Fruit fly (Drosophila melanogaster) whole organism, prepupa: ENCODE results near the gene CG33764.

Experiments
- Blimp-1 ChIP-seq: fragments of 200-800 bp; sonication (Bioruptor generic); optimal IDR thresholded peaks from 3 replicates; lab custom pipeline; 2017; ENCODE audit warnings: missing biosample characterization, missing genetic modification characterization, mild to moderate bottlenecking, moderate library complexity, missing genetic modification reagents
- CG10669 ChIP-seq: fragments of 200-800 bp; sonication (Bioruptor generic); optimal IDR thresholded peaks from 3 replicates; lab custom pipeline; 2018; ENCODE audit warnings: missing biosample characterization, mild to moderate bottlenecking, missing genetic modification characterization, moderate library complexity
- CG11762 ChIP-seq: fragments of 200-800 bp; sonication (Bioruptor generic); optimal IDR thresholded peaks from 3 replicates; lab custom pipeline; 2016; ENCODE audit warnings: missing biosample characterization, missing genetic modification characterization; ENCODE audit not compliant: insufficient read depth
- CG15336 ChIP-seq: fragments of 200-800 bp; sonication (Bioruptor generic); IDR thresholded peaks from 2 replicates; pipeline ENCODE4 v1.3.6; 2022; ENCODE audit warnings: missing biosample characterization, missing genetic modification characterization
- CG16779 ChIP-seq: fragments of 200-800 bp; sonication (Bioruptor generic); optimal IDR thresholded peaks from 3 replicates; lab custom pipeline; 2017; ENCODE audit warnings: missing biosample characterization, mild to moderate bottlenecking, missing genetic modification characterization
- CG3032 ChIP-seq: fragments of 200-800 bp; optimal IDR thresholded peaks from 2 replicates; lab custom pipeline; 2019; ENCODE audit warnings: missing biosample characterization, mild to moderate bottlenecking, missing genetic modification characterization, moderate library complexity
- CG32006 ChIP-seq: fragments of 200-800 bp; sonication (Bioruptor generic); optimal IDR thresholded peaks from 3 replicates; lab custom pipeline; 2017; ENCODE audit warnings: missing biosample characterization, mild to moderate bottlenecking, missing genetic modification characterization
- CG4318 ChIP-seq: fragments of 200-800 bp; sonication (Bioruptor generic); optimal IDR thresholded peaks from 3 replicates; lab custom pipeline; 2017; ENCODE audit warnings: missing biosample characterization, mild to moderate bottlenecking, missing genetic modification characterization
- CG6163 ChIP-seq: fragments of 200-800 bp; sonication (Bioruptor generic); IDR thresholded peaks from 3 replicates; pipeline ENCODE4 v1.3.6; 2022; ENCODE audit warnings: missing biosample characterization, missing genetic modification characterization
- CG6276 ChIP-seq: fragments of 200-800 bp; sonication (Bioruptor generic); optimal IDR thresholded peaks from 2 replicates; lab custom pipeline; 2017; ENCODE audit warnings: missing biosample characterization, mild to moderate bottlenecking, missing genetic modification characterization
- CG6808 ChIP-seq: fragments of 200-800 bp; sonication (Bioruptor generic); optimal IDR thresholded peaks from 3 replicates; lab custom pipeline; 2017; ENCODE audit warnings: missing biosample characterization, missing genetic modification characterization, mild to moderate bottlenecking, moderate library complexity, missing genetic modification reagents
- CG6854 ChIP-seq: fragments of 200-800 bp; sonication (Bioruptor generic); optimal IDR thresholded peaks from 2 replicates; lab custom pipeline; 2017; ENCODE audit warnings: missing biosample characterization, mild to moderate bottlenecking, missing genetic modification characterization
- CG7368 ChIP-seq: fragments of 200-800 bp; sonication (Bioruptor generic); optimal IDR thresholded peaks from 3 replicates; lab custom pipeline; 2016; ENCODE audit warnings: missing biosample characterization, missing genetic modification characterization
- CG8119 ChIP-seq: fragments of 200-800 bp; sonication (Bioruptor generic); IDR thresholded peaks from 3 replicates; pipeline ENCODE4 v1.3.6; 2022; ENCODE audit warnings: missing biosample characterization, missing genetic modification characterization
- CG8319 ChIP-seq: fragments of 200-800 bp; sonication (Bioruptor generic); optimal IDR thresholded peaks from 3 replicates; lab custom pipeline; 2016; ENCODE audit warnings: missing biosample characterization, missing genetic modification characterization
- CG8632 ChIP-seq: fragments of 200-800 bp; sonication (Bioruptor generic); optimal IDR thresholded peaks from 3 replicates; lab custom pipeline; 2016; ENCODE audit warnings: missing biosample characterization, missing genetic modification characterization
- CG9139 ChIP-seq: fragments of 200-800 bp; sonication (Bioruptor generic); optimal IDR thresholded peaks from 3 replicates; lab custom pipeline; 2017; ENCODE audit warnings: missing biosample characterization, mild to moderate bottlenecking, missing genetic modification characterization
- Eip75B ChIP-seq: fragments of 200-800 bp; sonication (Bioruptor generic); optimal IDR thresholded peaks from 3 replicates; lab custom pipeline; 2016; ENCODE audit warnings: missing biosample characterization, missing genetic modification characterization
- Eip78C ChIP-seq: fragments of 200-800 bp; sonication (Bioruptor generic); peaks from one replicate; lab custom pipeline; 2016; ENCODE audit warnings: missing biosample characterization, missing genetic modification characterization
- Eip93F ChIP-seq: fragments of 200-800 bp; sonication (Bioruptor generic); optimal IDR thresholded peaks from 2 replicates; lab custom pipeline; 2016; ENCODE audit warnings: missing biosample characterization, mild to moderate bottlenecking, missing genetic modification characterization
- Ets21C ChIP-seq: fragments of 200-800 bp; sonication (Bioruptor generic); optimal IDR thresholded peaks from 3 replicates; lab custom pipeline; 2016; ENCODE audit warnings: missing biosample characterization, missing genetic modification characterization
- Ets96B ChIP-seq: fragments of 200-800 bp; optimal IDR thresholded peaks from 2 replicates; lab custom pipeline; 2019; ENCODE audit warnings: missing biosample characterization, mild to moderate bottlenecking, missing genetic modification characterization, moderate library complexity
- Gug ChIP-seq: fragments of 200-800 bp; sonication (Bioruptor generic); IDR thresholded peaks from 2 replicates; pipeline ENCODE4 v1.3.6; 2022; ENCODE audit warnings: missing biosample characterization, missing genetic modification characterization
- Hr38 ChIP-seq: sonication (Bioruptor generic); optimal IDR thresholded peaks from 2 replicates; lab custom pipeline; 2016; ENCODE audit warnings: missing biosample characterization, missing genetic modification characterization
- Hr4 ChIP-seq: fragments of 200-800 bp; sonication (Bioruptor generic); optimal IDR thresholded peaks from 3 replicates; lab custom pipeline; 2016; ENCODE audit warnings: missing biosample characterization, missing genetic modification characterization
- Lpt ChIP-seq: fragments of 200-800 bp; sonication (Bioruptor generic); optimal IDR thresholded peaks from 3 replicates; lab custom pipeline; 2016; ENCODE audit warnings: missing biosample characterization, missing genetic modification characterization
- Met ChIP-seq: fragments of 200-800 bp; sonication (Bioruptor generic); optimal IDR thresholded peaks from 3 replicates; lab custom pipeline; 2016; ENCODE audit warnings: missing biosample characterization, missing genetic modification characterization
- OdsH ChIP-seq: fragments of 200-800 bp; sonication (Bioruptor generic); optimal IDR thresholded peaks from 3 replicates; lab custom pipeline; 2016; ENCODE audit warnings: missing biosample characterization, missing genetic modification characterization
- Smox ChIP-seq: fragments of 200-800 bp; sonication (Bioruptor generic); optimal IDR thresholded peaks from 3 replicates; lab custom pipeline; 2016; ENCODE audit warnings: missing biosample characterization, missing genetic modification characterization
- Sox102F ChIP-seq: fragments of 200-800 bp; sonication (Bioruptor generic); optimal IDR thresholded peaks from 2 replicates; lab custom pipeline; 2016; ENCODE audit warnings: missing biosample characterization, mild to moderate bottlenecking, missing genetic modification characterization
- Sox14 ChIP-seq: fragments of 200-800 bp; sonication (Bioruptor generic); optimal IDR thresholded peaks from 3 replicates; lab custom pipeline; 2016; ENCODE audit warnings: missing biosample characterization, missing genetic modification characterization
- Sox15 ChIP-seq: fragments of 200-800 bp; sonication (Bioruptor generic); optimal IDR thresholded peaks from 3 replicates; lab custom pipeline; 2016; ENCODE audit warnings: missing biosample characterization, missing genetic modification characterization
- acj6 ChIP-seq: fragments of 200-800 bp; sonication (Bioruptor generic); optimal IDR thresholded peaks from 3 replicates; lab custom pipeline; 2016; ENCODE audit warnings: missing biosample characterization, missing genetic modification characterization
- dac ChIP-seq: fragments of 200-800 bp; sonication (Bioruptor generic); optimal IDR thresholded peaks from 2 replicates; lab custom pipeline; 2017; ENCODE audit warnings: missing biosample characterization, mild to moderate bottlenecking, missing genetic modification characterization
- dsx ChIP-seq: fragments of 200-800 bp; optimal IDR thresholded peaks from 3 replicates; lab custom pipeline; 2019; ENCODE audit warnings: missing biosample characterization, mild to moderate bottlenecking, missing genetic modification characterization, moderate library complexity; ENCODE audit not compliant: poor library complexity, severe bottlenecking
- eg ChIP-seq: fragments of 200-800 bp; sonication (Bioruptor generic); IDR thresholded peaks from 3 replicates; pipeline ENCODE4 v1.3.6; 2022; ENCODE audit warnings: missing biosample characterization, missing genetic modification characterization
- esn ChIP-seq: fragments of 200-800 bp; sonication (Bioruptor generic); optimal IDR thresholded peaks from 2 replicates; lab custom pipeline; 2016; ENCODE audit warnings: missing biosample characterization, mild to moderate bottlenecking, missing genetic modification characterization, moderate library complexity
- fd59A ChIP-seq: fragments of 200-800 bp; sonication (Bioruptor generic); optimal IDR thresholded peaks from 2 replicates; lab custom pipeline; 2017; ENCODE audit warnings: missing biosample characterization, mild to moderate bottlenecking, missing genetic modification characterization, missing genetic modification reagents
- fkh ChIP-seq: fragments of 200-800 bp; sonication (Bioruptor generic); optimal IDR thresholded peaks from 3 replicates; lab custom pipeline; 2017; ENCODE audit warnings: missing biosample characterization, mild to moderate bottlenecking, missing genetic modification characterization, moderate library complexity
- salr ChIP-seq, 2 experiments: fragments of 200-800 bp; sonication (Bioruptor generic); optimal IDR thresholded peaks; 3 replicates each; lab custom pipeline; 2016 to 2018; ENCODE audit warnings: missing biosample characterization in 2 of 2, missing genetic modification characterization in 2 of 2, mild to moderate bottlenecking in 1 of 2
- spab ChIP-seq: fragments of 200-800 bp; sonication (Bioruptor generic); optimal IDR thresholded peaks from 2 replicates; lab custom pipeline; 2017; ENCODE audit warnings: missing biosample characterization, mild to moderate bottlenecking, missing genetic modification characterization, missing genetic modification reagents
- ss ChIP-seq, 2 experiments: fragments of 200-800 bp; sonication (Bioruptor generic); optimal IDR thresholded peaks; 2 replicates in 1 of 2; 3 replicates in 1 of 2; lab custom pipeline; 2017 to 2018; ENCODE audit warnings: mild to moderate bottlenecking in 2 of 2, missing biosample characterization in 2 of 2, missing genetic modification characterization in 2 of 2, moderate library complexity in 1 of 2
- svp ChIP-seq: fragments of 200-800 bp; sonication (Bioruptor generic); peaks from one replicate; lab custom pipeline; 2016; ENCODE audit warnings: missing biosample characterization, missing genetic modification characterization

Gene CG33764

dm6 chr3L:4227164-4227563, 40.1 kb downstream of the CG33764 start, which contains the start of gene CG46460 (continued):
- TF ChIP-seq Met (GFP tag; lab: Kevin White, UChicago) (peak; percentile 36), Ets96B (tag; lab: Kevin White, UChicago) (peak; percentile 25), CG8632 (GFP tag; lab: Kevin White, UChicago) (no peak), CG9139 (GFP tag; lab: Kevin White, UChicago) (peak; percentile 11), Gug (GFP tag; lab: Robert Waterston, UW) (0 out of 2 replicates have a peak, but pooled peaks have one; percentile 9), CG8319 (no peak), dac (GFP tag; lab: Kevin White, UChicago) (no peak), Ets21C (GFP tag; lab: Kevin White, UChicago) (peak; percentile 26), fd59A (GFP tag; lab: Kevin White, UChicago) (no peak), spab (GFP tag; lab: Kevin White, UChicago) (no peak), esn (peak; percentile 20), svp (GFP tag; lab: Kevin White, UChicago) (peak; percentile 83), Sox102F (peak; percentile 26)

DNA sequence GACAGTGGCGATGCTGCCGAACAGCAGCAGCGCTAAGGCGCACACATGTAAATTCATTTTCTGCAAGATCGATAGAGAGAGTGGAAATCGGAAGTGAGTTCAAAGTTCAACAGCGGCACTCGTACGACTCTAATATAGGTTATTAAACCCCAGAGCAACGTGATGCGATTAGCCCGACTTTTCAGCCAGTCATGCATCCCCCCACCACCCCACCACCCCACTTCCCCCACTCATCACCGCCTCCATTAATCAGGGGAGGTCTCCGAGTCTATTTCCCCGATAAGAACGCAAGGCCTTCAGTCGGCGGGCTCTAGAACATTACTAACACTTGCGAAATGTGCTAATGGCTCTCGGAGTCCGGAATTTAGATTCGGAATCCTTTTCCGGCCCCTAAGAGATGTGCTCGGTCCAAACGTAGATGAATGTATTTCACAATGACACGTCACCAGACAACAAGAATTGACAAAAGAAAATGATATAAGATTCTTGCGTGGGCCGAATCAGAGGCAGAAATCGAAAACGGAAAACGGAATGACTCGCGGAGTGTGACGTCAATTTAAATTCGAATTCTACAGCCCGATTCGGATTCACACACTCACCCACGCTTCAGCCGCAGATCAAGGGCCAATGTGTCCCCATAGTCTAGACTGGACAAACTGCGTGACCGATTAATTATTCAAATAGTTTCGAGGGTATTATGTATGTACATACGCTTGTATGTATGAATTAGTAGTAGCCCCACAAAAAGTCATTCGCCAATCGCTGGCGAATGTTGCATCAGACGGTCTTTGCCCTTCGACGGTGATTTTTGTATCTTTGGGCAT, 41.4 kb downstream of the CG33764 start:
- TF ChIP-seq eg (GFP tag; lab: Robert Waterston, UW) (0 out of 3 replicates have a peak, but pooled peaks have one; percentile 34), OdsH (GFP tag; lab: Kevin White, UChicago) (no peak), CG10669 (GFP tag; lab: Kevin White, UChicago) (peak; percentile 14), Sox15 (GFP tag; lab: Kevin White, UChicago) (no peak), CG9139 (GFP tag; lab: Kevin White, UChicago) (no peak), Hr38 (GFP tag; lab: Kevin White, UChicago) (no peak), Sox102F (no peak), fkh (GFP tag; lab: Kevin White, UChicago) (no peak), CG6808 (GFP tag; lab: Kevin White, UChicago) (peak; percentile 23), Eip93F (no peak), svp (GFP tag; lab: Kevin White, UChicago) (peak; percentile 84), CG16779 (tag; lab: Kevin White, UChicago) (peak; percentile 15), CG4318 (no peak), Eip75B (no peak), CG6163 (GFP tag; lab: Robert Waterston, UW) (0 out of 3 replicates have a peak, but pooled peaks have one; percentile 12), dsx (GFP tag; lab: Kevin White, UChicago) (no peak), CG7368 (GFP tag; lab: Kevin White, UChicago) (no peak), Ets96B (tag; lab: Kevin White, UChicago) (no peak), ss (GFP tag; optimal IDR thresholded peaks at IDR 0.05; lab: Kevin White, UChicago) (peak; percentile 16 to 56), Eip78C (GFP tag; lab: Kevin White, UChicago) (no peak), CG3032 (tag; lab: Kevin White, UChicago) (no peak), Blimp-1 (GFP tag; lab: Kevin White, UChicago) (no peak), CG6276 (GFP tag; lab: Kevin White, UChicago) (peak; percentile 49), Sox14 (GFP tag; lab: Kevin White, UChicago) (no peak), CG15336 (peak; percentile 35; the same call in 1 of the 2 replicates), Smox (GFP tag; lab: Kevin White, UChicago) (no peak), CG8119 (GFP tag; lab: Robert Waterston, UW) (no peak), CG32006 (GFP tag; lab: Kevin White, UChicago) (no peak), acj6 (no peak), salr (GFP tag; optimal IDR thresholded peaks at IDR 0.05; lab: Kevin White, UChicago) (no peak), Lpt (GFP tag; lab: Kevin White, UChicago) (no peak), Hr4 (GFP tag; lab: Kevin White, UChicago) (no peak), CG11762 (GFP tag; lab: Kevin White, UChicago) (no peak), CG6854 (GFP tag; lab: Kevin White, UChicago) (no peak)
- TF ChIP-seq, all 60 proteins: peak for 9
